Worm (Caenorhabditis elegans) whole organism, L3 larva: Measurements from ENCODE around the gene C38C6.3.

Experiments used
- R02D3.7 ChIP-seq: fragments of 150-350 bp; optimal IDR thresholded peaks from 2 replicates; lab custom pipeline; 2014; ENCODE audit warnings: missing biosample characterization, missing genetic modification characterization
- ZK546.5 ChIP-seq: sonication (generic microtip); optimal IDR thresholded peaks from 2 replicates; lab custom pipeline; 2017; ENCODE audit warnings: missing biosample characterization, missing genetic modification characterization
- aly-2 ChIP-seq: fragments of 150-350 bp; optimal IDR thresholded peaks from 2 replicates; lab custom pipeline; 2014; ENCODE audit warnings: missing biosample characterization, missing genetic modification characterization
- ceh-28 ChIP-seq: fragments of 150-350 bp; optimal IDR thresholded peaks from 2 replicates; lab custom pipeline; 2014; ENCODE audit warnings: missing biosample characterization, missing genetic modification reagents, missing genetic modification characterization
- ceh-82 ChIP-seq: fragments of 150-350 bp; optimal IDR thresholded peaks from 2 replicates; lab custom pipeline; 2014; ENCODE audit warnings: missing biosample characterization, missing genetic modification characterization
- ceh-9 ChIP-seq: sonication (generic microtip); optimal IDR thresholded peaks from 2 replicates; lab custom pipeline; 2018; ENCODE audit warnings: missing biosample characterization, missing genetic modification characterization
- daf-12 ChIP-seq: fragments of 150-350 bp; optimal IDR thresholded peaks from 2 replicates; lab custom pipeline; 2014; ENCODE audit warnings: missing biosample characterization, missing genetic modification reagents, missing genetic modification characterization
- egl-27 ChIP-seq: sonication (generic microtip); optimal IDR thresholded peaks from 4 replicates; lab custom pipeline; 2017; ENCODE audit warnings: missing biosample characterization, missing genetic modification reagents, missing genetic modification characterization
- egl-5 ChIP-seq: fragments of 150-350 bp; optimal IDR thresholded peaks from 2 replicates; lab custom pipeline; 2017; ENCODE audit warnings: missing biosample characterization, missing genetic modification reagents, missing genetic modification characterization, inconsistent platforms
- elt-1 ChIP-seq: fragments of 150-350 bp; optimal IDR thresholded peaks from 2 replicates; lab custom pipeline; 2014; ENCODE audit warnings: missing biosample characterization, missing genetic modification characterization
- elt-2 ChIP-seq: sonication (generic microtip); optimal IDR thresholded peaks from 2 replicates; lab custom pipeline; 2016; ENCODE audit warnings: missing genetic modification reagents, mild to moderate bottlenecking, missing genetic modification characterization, missing compliant biosample characterization
- elt-3 ChIP-seq, 3 experiments: fragments of 150-350 bp in 1 of 3; sonication (generic microtip) in 2 of 3; optimal IDR thresholded peaks; 2 replicates in 2 of 3; 4 replicates in 1 of 3; lab custom pipeline; 2014 to 2017; ENCODE audit warnings: missing biosample characterization in 3 of 3, missing genetic modification characterization in 3 of 3
- fkh-10 ChIP-seq: sonication (generic microtip); optimal IDR thresholded peaks from 2 replicates; lab custom pipeline; 2017; ENCODE audit warnings: missing biosample characterization, missing genetic modification reagents, missing genetic modification characterization
- fos-1 ChIP-seq: fragments of 150-350 bp; optimal IDR thresholded peaks from 2 replicates; lab custom pipeline; 2014; ENCODE audit warnings: missing biosample characterization, missing genetic modification characterization
- hmg-11 ChIP-seq: sonication (generic microtip); optimal IDR thresholded peaks from 2 replicates; lab custom pipeline; 2016; ENCODE audit warnings: missing genetic modification characterization, missing compliant biosample characterization
- lin-15B ChIP-seq: fragments of 150-350 bp; optimal IDR thresholded peaks from 2 replicates; lab custom pipeline; 2014; ENCODE audit warnings: missing biosample characterization, missing genetic modification characterization
- lin-39 ChIP-seq: fragments of 150-350 bp; optimal IDR thresholded peaks from 2 replicates; lab custom pipeline; 2018; ENCODE audit warnings: missing biosample characterization, missing genetic modification reagents, missing genetic modification characterization
- nhr-11 ChIP-seq: fragments of 150-350 bp; optimal IDR thresholded peaks from 2 replicates; lab custom pipeline; 2014; ENCODE audit warnings: missing biosample characterization, missing genetic modification characterization
- nhr-12 ChIP-seq: fragments of 150-350 bp; optimal IDR thresholded peaks from 2 replicates; lab custom pipeline; 2014; ENCODE audit warnings: missing biosample characterization, missing genetic modification characterization
- nhr-23 ChIP-seq: fragments of 150-350 bp; optimal IDR thresholded peaks from 2 replicates; lab custom pipeline; 2014; ENCODE audit warnings: missing biosample characterization, missing genetic modification reagents, missing genetic modification characterization
- nhr-25 ChIP-seq: sonication (generic microtip); optimal IDR thresholded peaks from 2 replicates; lab custom pipeline; 2017; ENCODE audit warnings: missing biosample characterization, missing genetic modification characterization
- nhr-28 ChIP-seq: fragments of 150-350 bp; optimal IDR thresholded peaks from 2 replicates; lab custom pipeline; 2014; ENCODE audit warnings: missing biosample characterization, missing genetic modification characterization
- nhr-43 ChIP-seq: sonication (generic microtip); optimal IDR thresholded peaks from 2 replicates; lab custom pipeline; 2016; ENCODE audit warnings: mild to moderate bottlenecking, missing genetic modification characterization, missing compliant biosample characterization; ENCODE audit not compliant: poor library complexity, severe bottlenecking
- nhr-77 ChIP-seq: fragments of 150-350 bp; optimal IDR thresholded peaks from 2 replicates; lab custom pipeline; 2014; ENCODE audit warnings: missing biosample characterization, missing genetic modification characterization
- pqm-1 ChIP-seq: fragments of 150-350 bp; optimal IDR thresholded peaks from 2 replicates; lab custom pipeline; 2017; ENCODE audit warnings: missing biosample characterization, missing genetic modification characterization, inconsistent platforms
- sea-2 ChIP-seq: fragments of 150-350 bp; sonication (generic microtip); optimal IDR thresholded peaks from 4 replicates; lab custom pipeline; 2014; ENCODE audit warnings: missing biosample characterization, missing genetic modification reagents, missing genetic modification characterization
- skn-1 ChIP-seq: fragments of 150-350 bp; optimal IDR thresholded peaks from 2 replicates; lab custom pipeline; 2014; ENCODE audit warnings: missing biosample characterization, missing genetic modification characterization
- snpc-4 ChIP-seq: fragments of 150-350 bp; optimal IDR thresholded peaks from 2 replicates; lab custom pipeline; 2014; ENCODE audit warnings: missing biosample characterization, missing genetic modification characterization
- tbx-2 ChIP-seq: sonication (generic microtip); optimal IDR thresholded peaks from 2 replicates; lab custom pipeline; 2016; ENCODE audit warnings: mild to moderate bottlenecking, missing genetic modification characterization, missing compliant biosample characterization
- unc-39 ChIP-seq: sonication (generic microtip); optimal IDR thresholded peaks from 4 replicates; lab custom pipeline; 2017; ENCODE audit warnings: missing biosample characterization, missing genetic modification characterization
- unc-62 ChIP-seq: fragments of 150-350 bp; sonication (generic microtip); optimal IDR thresholded peaks from 4 replicates; lab custom pipeline; 2014; ENCODE audit warnings: missing biosample characterization, missing genetic modification reagents, missing genetic modification characterization
- zag-1 ChIP-seq: fragments of 150-350 bp; optimal IDR thresholded peaks from 2 replicates; lab custom pipeline; 2014; ENCODE audit warnings: missing biosample characterization, missing genetic modification characterization
- ztf-4 ChIP-seq: fragments of 150-350 bp; optimal IDR thresholded peaks from 2 replicates; lab custom pipeline; 2014; ENCODE audit warnings: missing biosample characterization, missing genetic modification characterization

C38C6.3 gene

DNA sequence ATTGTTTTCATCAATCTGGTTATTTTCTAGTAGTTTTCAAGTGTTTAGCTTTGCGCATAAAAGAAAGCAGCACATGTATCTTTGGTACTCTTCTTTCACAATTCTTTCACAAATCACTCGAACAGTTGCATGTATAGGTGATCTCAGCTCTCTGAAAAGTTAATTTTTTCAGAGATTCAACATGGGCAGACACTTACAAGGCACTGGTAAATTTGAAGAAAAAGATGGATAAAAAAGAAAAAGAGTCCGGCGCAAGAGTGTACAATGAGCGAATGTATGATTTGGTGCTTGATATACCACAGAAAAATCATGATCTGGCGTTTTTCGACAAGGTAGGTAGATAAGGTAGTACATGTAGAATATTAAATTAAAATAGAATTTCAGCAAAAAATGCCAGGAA lies 14.8 kb upstream of the C38C6.3 start:
- TF ChIP-seq ztf-4 (tag; lab: Kevin White, UChicago) (no peak), nhr-12 (tag; lab: Kevin White, UChicago) (no peak), aly-2 (tag; lab: Kevin White, UChicago) (no peak), lin-15B (tag; lab: Kevin White, UChicago) (no peak), lin-39 (tag; lab: Kevin White, UChicago) (no peak), hmg-11 (no peak), nhr-28 (no peak), daf-12 (tag; lab: Kevin White, UChicago) (no peak), egl-5 (tag; lab: Kevin White, UChicago) (no peak), nhr-11 (tag; lab: Kevin White, UChicago) (no peak), egl-27 (no peak), elt-2 (no peak), pqm-1 (tag; lab: Kevin White, UChicago) (no peak), elt-3 (tag; optimal IDR thresholded peaks at IDR 0.05; lab: Kevin White, UChicago) (no peak)

DNA sequence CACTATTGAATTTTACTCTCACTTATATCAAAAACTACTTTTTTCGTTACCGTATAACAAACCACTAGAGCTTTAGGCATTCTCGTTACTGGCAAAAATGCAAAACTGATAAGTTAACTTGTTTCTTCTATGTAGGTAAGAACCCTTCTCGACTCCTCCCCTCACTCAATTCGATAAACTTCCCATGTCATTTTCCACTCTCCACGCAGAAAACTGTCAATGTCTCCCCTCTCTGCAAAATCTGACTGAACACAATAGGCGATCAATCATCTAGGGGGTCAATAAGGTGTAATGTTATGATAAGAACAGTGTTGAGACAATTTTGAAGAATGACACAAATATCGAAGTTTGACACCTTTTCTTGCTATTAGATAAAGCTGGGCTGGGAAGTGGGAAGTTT lies 14.2 kb upstream of the C38C6.3 start:
- TF ChIP-seq tbx-2 (tag; lab: Kevin White, UChicago) (no peak), lin-15B (tag; lab: Kevin White, UChicago) (no peak), unc-62 (GFP tag; lab: Kevin White, UChicago) (no peak), nhr-43 (no peak), zag-1 (tag; lab: Kevin White, UChicago) (no peak), nhr-23 (tag; lab: Kevin White, UChicago) (peak; percentile 10), pqm-1 (tag; lab: Kevin White, UChicago) (no peak), ceh-9 (tag; lab: Kevin White, UChicago) (no peak), ceh-82 (no peak), nhr-25 (peak; percentile 19), ZK546.5 (no peak), skn-1 (no peak), R02D3.7 (tag; lab: Kevin White, UChicago) (no peak), snpc-4 (tag; lab: Kevin White, UChicago) (no peak), sea-2 (GFP tag; lab: Kevin White, UChicago) (no peak), elt-1 (tag; lab: Kevin White, UChicago) (no peak)

DNA sequence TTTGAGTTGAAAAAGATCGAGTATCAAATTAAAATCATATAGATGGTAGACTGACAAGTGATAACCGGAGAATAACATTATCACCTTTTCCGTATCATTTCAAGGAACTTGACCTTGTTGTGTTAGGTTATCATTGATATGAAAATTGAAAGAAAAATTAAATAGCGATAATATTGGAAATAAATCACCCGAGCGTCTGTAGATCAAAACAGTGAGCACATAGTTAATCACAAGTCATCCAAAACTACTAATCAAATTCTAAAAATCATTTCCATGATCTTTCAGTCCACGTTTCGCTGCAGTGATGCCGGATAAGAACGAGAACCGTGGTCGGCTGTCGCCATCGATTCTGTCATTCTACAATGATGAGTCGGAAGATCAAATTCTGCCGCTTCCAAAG lies 13.1 kb upstream of the C38C6.3 start:
- TF ChIP-seq fos-1 (tag; lab: Kevin White, UChicago) (no peak), nhr-43 (peak; percentile 74), elt-3 (tag; optimal IDR thresholded peaks at IDR 0.05; lab: Kevin White, UChicago) (peak in 2 of 3 experiments; percentile 3 to 68)

DNA sequence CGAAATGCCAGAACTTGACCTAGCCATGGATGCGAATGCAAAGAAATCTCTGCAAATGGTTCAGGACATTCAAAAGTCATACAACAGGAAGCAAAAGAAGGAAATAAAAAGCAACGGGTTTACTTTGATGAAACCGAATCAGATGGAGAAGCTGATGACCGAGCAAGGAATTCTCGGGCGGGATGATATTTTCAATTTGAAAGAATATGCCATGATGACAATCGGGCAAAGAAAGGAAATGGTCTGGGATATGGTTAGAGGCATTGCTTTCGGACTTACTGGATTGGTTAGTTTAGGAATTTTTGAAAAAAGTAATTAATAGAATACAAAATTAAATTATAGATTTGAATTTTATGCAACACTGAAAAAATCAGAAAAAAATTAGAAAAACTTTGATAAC lies 12.2 kb upstream of the C38C6.3 start:
- TF ChIP-seq lin-39 (tag; lab: Kevin White, UChicago) (no peak), ceh-28 (no peak), unc-62 (GFP tag; lab: Kevin White, UChicago) (no peak), nhr-23 (tag; lab: Kevin White, UChicago) (no peak), nhr-77 (tag; lab: Kevin White, UChicago) (no peak), fkh-10 (GFP tag; lab: Kevin White, UChicago) (no peak)
- TF ChIP-seq, all 47 proteins: peak for 0

DNA sequence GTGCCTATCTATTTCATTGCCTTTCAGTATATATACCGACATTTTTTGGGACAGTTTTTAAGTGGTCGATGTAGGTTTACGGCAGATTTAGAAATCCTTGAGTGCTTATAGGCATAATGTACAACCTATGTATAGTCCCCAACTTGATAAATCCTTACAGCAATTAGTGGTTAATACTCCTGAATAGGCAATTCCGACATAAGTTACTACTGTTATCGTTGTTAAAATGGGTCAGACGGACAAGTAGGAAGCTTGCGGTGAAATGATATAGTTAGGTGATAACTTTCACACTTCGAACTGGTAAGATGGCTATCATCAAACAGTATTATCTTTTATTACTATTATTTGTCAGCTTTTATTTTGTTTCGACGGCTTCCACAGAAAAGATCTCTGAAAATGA lies 10.2 kb upstream of the C38C6.3 start, which contains the start of gene mltn-10:
mltn-10 (plus strand) TSS at position 301 of the 400 bp plus-strand sequence.
- TF ChIP-seq unc-39: no peak
- TF ChIP-seq, all 47 proteins: peak for 0

DNA sequence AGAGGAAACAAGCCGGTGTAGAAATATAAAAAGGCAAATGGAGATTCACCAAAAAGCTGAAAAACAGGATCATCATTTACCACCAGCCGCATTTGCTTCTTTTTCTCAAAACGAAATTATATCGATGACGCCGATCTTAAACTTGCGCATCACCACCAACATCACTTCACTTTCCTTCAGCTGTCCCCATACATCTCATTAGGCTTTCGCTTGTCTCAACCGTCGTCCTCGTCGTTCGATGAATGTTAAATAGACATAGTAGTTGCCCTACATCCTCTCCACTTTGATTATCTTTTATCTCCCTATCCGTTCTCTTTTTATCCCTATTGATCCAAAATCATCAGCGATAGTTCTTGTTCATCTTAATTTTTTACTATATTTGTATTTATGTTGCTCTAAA lies 6.0 kb upstream of the C38C6.3 start:
- TF ChIP-seq daf-12 (tag; lab: Kevin White, UChicago) (no peak), nhr-23 (tag; lab: Kevin White, UChicago) (peak; percentile 22), nhr-25 (peak; percentile 19)
